Fruit fly (Drosophila melanogaster) S2 (cell line): ENCODE results near the gene Swt1.

ENCODE experiments used
- CG8478 ChIP-seq: fragments of >200 bp; optimal IDR thresholded peaks from 2 replicates; lab custom pipeline; 2018
- CTCF ChIP-seq, 2 experiments: fragments of >200 bp; optimal IDR thresholded peaks; 2 replicates each; lab custom pipeline; 2018

Gene Swt1

DNA sequence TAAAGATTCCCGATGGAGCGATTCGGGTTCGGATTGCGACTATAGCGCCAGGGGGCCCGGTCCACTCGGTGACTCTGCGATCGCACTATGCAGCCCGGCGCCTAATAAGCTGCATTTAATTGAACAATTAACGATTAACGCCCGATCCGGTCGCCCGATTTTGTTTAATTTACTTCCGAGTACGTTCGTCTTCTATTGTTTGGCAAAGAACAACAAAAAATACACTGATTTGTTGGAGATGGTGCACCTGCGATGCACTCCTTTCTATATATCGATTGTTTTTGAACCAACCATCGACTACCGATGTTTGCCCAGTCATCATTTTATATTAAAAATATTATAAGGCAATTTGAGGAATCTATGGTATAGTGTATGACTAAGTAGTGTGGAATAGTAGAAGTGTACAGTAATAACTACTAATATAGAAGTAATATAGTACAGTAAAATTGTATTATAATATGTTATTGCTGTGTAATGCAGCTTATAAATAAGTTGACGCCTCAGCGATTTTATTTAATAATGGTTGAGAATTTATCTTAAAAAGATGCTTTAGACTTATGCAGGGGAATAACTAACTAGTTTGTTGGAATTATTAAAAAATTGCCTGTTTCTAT, 10.9 kb upstream of the Swt1 start, which contains the start of gene Mvb12:
Gene Mvb12 (minus strand): TSS at position 217 of the 614 bp plus-strand sequence.
- no peak for TF ChIP-seq CG8478
- TF ChIP-seq CTCF (optimal IDR thresholded peaks at IDR 0.05; lab: Kevin White, UChicago): no peak

DNA sequence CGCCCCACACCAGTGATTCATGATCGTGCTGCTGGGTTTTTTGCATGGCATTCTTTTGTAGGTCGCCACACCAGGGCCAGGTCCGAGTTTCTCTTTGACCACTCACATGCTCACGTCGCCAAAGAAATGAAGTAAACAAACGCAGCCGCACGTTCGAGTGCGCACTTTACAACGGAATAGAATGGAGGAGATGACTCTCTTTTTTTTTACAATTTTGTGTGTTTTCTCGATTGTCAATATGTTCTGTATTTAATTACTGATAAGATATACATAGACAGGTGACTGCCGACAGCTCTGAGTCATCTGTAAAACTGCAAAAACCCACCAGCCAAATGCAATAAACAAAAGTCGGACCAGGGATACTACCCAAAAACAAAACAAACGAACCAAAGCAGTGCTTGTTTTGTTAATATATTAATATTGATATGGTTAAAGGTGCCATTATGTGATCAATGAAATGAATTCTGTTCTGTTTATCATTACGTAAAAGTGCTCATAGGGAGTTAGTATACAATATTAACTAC, 9.9 kb upstream of the Swt1 start:
- TF ChIP-seq CG8478: no peak
- no peak for TF ChIP-seq CTCF (optimal IDR thresholded peaks at IDR 0.05; lab: Kevin White, UChicago)

DNA sequence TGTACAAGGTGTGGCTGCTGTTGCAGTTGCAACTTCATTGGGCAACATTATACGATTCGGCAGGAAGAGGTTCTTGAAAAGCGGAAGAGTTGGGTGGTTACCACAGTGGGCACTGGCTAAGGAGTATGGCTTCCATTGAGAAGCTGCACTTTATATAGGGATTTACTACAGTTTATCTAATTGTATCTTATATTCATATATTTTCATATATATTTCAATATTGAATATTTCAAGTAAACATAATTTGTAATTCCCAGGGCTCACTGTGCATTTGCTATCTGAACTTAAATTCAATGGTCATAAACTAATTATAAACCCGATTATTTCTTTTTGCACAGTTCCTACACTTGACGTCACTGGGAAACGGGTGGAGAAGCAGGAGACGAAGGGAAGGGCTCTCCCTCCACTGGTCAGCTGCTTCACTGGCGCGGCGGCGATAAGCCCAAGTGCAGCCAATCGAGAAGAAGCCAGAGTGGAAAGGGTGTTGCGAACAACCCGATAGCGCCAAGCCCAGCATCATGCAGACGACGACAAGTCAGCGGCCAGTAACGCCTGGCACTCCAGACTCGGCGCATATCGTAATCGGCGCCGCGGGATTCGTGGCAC, 4.5 kb upstream of the Swt1 start:
- TF ChIP-seq CTCF (optimal IDR thresholded peaks at IDR 0.05; lab: Kevin White, UChicago): no peak
- no peak for TF ChIP-seq CG8478

DNA sequence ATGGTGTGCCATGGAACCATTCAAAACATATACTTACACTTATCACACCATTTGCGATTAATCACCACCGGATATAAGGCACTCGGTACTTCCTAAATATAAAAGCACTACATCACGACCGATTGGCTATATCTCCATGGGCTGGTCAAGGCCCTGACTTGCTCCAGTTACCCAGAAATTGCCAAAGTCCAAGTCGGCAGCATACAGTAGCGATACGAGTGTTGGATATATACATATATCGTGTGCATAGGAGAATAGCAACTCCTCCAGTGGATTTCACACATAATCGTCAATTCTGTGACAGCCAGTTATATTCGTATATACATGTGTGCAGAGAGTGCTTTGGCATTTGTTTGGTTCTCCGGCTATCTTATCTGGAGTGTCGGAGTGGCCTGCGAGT, 3.8 kb upstream of the Swt1 start:
- no peak for TF ChIP-seq CG8478
- TF ChIP-seq CTCF (optimal IDR thresholded peaks at IDR 0.05; lab: Kevin White, UChicago): no peak

dm6 chrX:18092810-18093222, 2.5 kb upstream of the Swt1 start, which contains the start of gene RhoGAP16F:
Gene RhoGAP16F (plus strand): TSS chrX:18093145.
- TF ChIP-seq CTCF (optimal IDR thresholded peaks at IDR 0.05; lab: Kevin White, UChicago) (no peak), CG8478 (no peak)

dm6 chrX:18092126-18092525, 1.8 kb upstream of the Swt1 start:
- TF ChIP-seq CTCF (optimal IDR thresholded peaks at IDR 0.05; lab: Kevin White, UChicago) (no peak), CG8478 (no peak)

DNA sequence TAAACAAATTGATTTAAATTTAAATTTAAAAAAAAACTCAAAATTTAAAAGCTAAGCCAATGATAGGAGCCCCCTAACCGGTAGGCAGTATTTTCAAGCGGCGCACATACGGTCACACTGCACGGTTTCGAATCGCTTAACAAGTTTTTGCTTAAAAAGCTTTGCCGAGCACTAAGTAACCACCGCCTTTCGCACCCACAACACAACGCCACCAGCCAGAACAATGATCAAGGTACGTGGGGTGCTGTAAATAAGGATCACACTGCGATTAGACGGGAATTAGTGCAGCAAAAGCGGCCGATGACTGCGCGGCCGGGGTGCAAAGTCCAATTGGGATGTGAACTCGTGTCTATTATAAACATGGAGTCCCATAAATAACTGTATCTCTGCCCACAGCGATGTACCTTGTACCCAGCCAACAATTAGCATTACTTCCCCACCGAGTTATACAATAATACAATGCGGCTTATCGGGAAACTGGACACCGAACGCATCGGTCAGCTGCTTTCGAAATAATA, 909 bp upstream of the Swt1 start, which contains the start of gene scu:
Gene scu (plus strand): TSS at position 101 of the 518 bp plus-strand sequence.
- TF ChIP-seq CTCF (optimal IDR thresholded peaks at IDR 0.05; lab: Kevin White, UChicago) (no peak), CG8478 (no peak)

dm6 chrX:18088432-18088831, 1.9 kb downstream of the Swt1 start, which contains the start of gene CG7536:
Gene CG7536 (minus strand): TSS chrX:18088532.
- TF ChIP-seq CG8478 (no peak), CTCF (optimal IDR thresholded peaks at IDR 0.05; lab: Kevin White, UChicago) (no peak)

- TF ChIP-seq CG8478 (no peak), CTCF (optimal IDR thresholded peaks at IDR 0.05; lab: Kevin White, UChicago) (no peak)
Observed at dm6 chrX:18085470-18085797, 4.9 kb downstream of the Swt1 start, which contains the start of gene Ada3. Gene Ada3 (plus strand): TSS chrX:18085761.

DNA sequence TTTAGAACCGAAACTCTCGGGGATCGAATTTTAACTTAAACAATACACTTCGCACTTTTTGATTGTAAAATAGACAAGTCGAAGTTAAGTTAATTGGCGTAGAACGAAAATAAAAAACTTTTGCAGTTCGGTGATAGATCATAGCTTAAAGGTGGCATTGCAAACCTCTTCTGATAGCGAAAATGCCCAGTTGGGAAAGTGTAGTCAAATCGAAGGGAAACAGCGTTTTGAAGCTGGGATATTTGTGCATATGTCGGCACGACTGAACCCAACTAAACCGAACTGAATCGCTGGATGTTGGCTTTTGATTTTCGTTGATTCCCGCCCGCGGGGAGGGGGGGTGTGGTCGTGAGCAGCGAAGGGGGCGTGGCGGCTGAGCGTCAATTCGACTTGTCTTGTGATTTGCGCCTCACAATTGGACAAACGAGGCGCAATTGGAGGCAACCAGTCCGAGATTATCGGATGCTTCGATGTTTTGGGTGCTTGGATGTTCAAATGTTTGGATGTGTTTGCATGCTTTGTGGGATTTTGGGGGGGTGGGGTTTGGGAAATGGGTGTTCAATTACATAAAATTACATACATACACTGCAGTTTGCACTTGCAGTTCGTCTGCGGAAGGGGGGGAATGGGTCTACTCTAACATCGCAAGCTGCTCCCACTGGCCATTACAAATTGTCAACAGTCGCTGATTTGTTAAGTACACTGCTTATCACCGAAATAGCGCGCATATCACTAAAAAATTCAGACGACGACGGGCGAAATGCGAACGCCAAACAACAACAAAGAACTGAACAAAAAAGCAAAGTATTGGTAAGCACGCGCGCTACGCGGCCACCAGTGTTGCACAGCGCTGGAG, 5.5 kb downstream of the Swt1 start:
- TF ChIP-seq CG8478: no peak
- no peak for TF ChIP-seq CTCF (optimal IDR thresholded peaks at IDR 0.05; lab: Kevin White, UChicago)

DNA sequence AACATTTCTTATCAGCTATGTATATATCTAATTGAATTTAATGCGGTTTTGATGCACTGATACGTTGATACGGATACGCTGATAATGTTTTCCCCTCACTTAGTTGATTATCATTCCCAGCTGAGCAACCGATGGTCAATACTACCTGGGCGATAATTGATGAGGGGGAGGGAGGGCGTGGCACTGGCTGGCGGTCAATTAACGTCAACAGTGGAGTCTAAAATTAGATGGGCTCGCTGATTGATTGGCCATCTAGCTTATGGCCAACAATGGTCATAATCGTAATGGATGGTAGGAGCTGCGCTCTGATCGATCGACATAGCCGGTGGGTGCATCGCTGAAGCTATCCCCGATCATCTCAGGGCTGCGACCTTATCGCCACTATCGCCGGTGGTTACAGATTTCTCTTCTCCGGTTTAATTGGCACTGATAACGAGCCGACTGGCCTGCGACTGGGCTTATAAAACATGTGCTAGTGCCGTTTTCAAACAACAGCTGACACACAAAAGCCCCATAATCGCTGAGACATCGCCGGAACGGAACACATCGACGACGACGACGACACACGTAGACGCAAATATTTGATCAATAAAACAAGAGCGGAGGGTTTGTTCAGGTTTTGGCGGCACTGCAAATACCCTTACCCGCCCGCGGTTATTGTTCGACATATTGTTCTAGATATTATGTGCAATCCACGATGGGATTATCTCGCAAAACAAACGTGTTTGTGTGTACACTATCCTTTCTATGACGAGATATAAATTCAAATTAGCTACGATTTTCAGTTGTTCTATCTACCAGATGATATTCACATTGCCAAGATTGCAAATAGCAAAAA, 6.6 kb downstream of the Swt1 start:
- TF ChIP-seq CTCF (optimal IDR thresholded peaks at IDR 0.05; lab: Kevin White, UChicago): no peak
- no peak for TF ChIP-seq CG8478

- TF ChIP-seq CG8478: no peak
- TF ChIP-seq CTCF (optimal IDR thresholded peaks at IDR 0.05; lab: Kevin White, UChicago): no peak
Observed at dm6 chrX:18082674-18083073, 7.6 kb downstream of the Swt1 start.

- TF ChIP-seq CTCF (optimal IDR thresholded peaks at IDR 0.05; lab: Kevin White, UChicago) (no peak), CG8478 (no peak)
Observed at dm6 chrX:18064183-18064582, 26.1 kb downstream of the Swt1 start, which contains the start of gene Dhc16F. Gene Dhc16F (plus strand): TSS chrX:18064483.

DNA sequence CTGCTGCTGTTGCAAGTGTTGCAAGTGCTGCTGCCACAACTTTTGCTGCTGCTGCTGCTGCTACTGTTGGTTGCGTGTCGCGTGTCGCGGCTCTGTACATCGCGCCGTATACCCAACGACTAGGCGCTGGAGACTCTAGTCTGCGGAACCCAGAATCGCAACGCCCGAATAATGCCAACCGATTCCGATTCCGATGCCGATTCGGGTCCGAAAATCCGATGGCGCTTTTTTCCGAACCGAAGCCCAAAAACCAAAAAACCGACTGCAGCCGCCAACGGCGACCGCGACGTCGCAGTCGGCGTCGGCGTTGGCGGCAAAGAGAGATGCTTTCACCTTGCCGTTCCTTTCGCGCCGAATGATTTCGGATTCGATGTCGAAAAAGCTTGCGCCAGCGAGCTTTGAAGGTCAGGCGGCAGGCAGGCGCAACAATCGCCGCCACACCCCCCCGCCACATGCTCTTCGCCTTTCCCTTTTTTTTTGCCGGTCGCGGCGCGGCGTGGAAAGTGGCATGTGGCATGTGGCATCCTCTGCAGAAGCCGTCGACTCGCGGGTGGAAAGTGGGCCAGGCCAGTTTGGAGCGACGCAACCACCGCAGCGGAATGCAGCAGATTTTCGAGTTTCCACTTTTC, 27.1 kb downstream of the Swt1 start, which contains the start of gene Sh:
Gene Sh (minus strand): TSS at position 104 of the 629 bp plus-strand sequence.
- no peak for TF ChIP-seq CG8478
